Worm (Caenorhabditis elegans) whole organism, midembryonic: ENCODE measurements around the gene K04G11.1.

ENCODE experiments used
- T22C8.4 ChIP-seq: fragments of 200-800 bp; sonication (Bioruptor generic); IDR thresholded peaks from 2 replicates; pipeline ENCODE4 v1.3.6; 2022; ENCODE audit warnings: missing genetic modification characterization, missing compliant biosample characterization
- cog-1 ChIP-seq: sonication (generic microtip); optimal IDR thresholded peaks from 2 replicates; lab custom pipeline; 2016; ENCODE audit warnings: missing genetic modification characterization, missing compliant biosample characterization
- ref-1 ChIP-seq: fragments of 200-800 bp; sonication (Bioruptor generic); conservative IDR thresholded peaks from 2 replicates; pipeline ENCODE4 v1.3.6; 2022; ENCODE audit warnings: missing genetic modification reagents, missing genetic modification characterization, missing compliant biosample characterization
- ztf-29 ChIP-seq: fragments of 200-800 bp; sonication (Bioruptor generic); IDR thresholded peaks from 2 replicates; pipeline ENCODE4 v1.3.6; 2022; ENCODE audit warnings: missing genetic modification reagents, missing genetic modification characterization, missing compliant biosample characterization

ce11 chrX:14316132-14316531 is 19.2 kb upstream of the K04G11.1 start:
- TF ChIP-seq ztf-29 (GFP tag; lab: Robert Waterston, UW) (no peak), cog-1 (tag; lab: Kevin White, UChicago) (no peak), ref-1 (no peak), T22C8.4 (no peak)
